Worm (Caenorhabditis elegans): ENCODE measurements around the gene ant-1.1.

DNA sequence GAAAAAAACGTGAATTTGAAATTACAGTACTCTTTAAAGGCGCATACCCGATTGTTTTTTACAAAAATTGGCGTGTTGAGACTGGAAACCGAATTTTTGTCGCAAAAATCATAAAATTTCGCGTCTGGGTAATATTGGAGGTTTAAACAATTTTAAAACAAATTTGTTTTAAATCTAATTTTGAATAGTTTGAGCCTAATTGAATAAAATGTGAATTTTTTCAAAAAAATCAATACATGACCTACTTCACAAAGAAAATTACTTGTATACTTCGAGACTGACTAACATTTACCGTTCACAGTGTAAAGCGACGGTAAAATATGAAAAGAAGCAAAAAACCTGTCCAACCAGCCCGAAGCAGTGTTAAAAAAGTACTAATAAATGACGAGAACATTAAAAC is 5.7 kb upstream of the ant-1.1 start:
- TF ChIP-seq him-1 (tag; optimal IDR thresholded peaks at IDR 0.05), result no peak
- TF ChIP-seq cebp-1 (GFP tag; IDR thresholded peaks at IDR 0.05), result no peak
- TF ChIP-seq cebp-1 (tag; optimal IDR thresholded peaks at IDR 0.05), result no peak
- no peak for TF ChIP-seq ztf-26 (tag; optimal IDR thresholded peaks at IDR 0.05)
- TF ChIP-seq Y79H2A.3 (GFP tag; conservative IDR thresholded peaks at IDR 0.05), result no peak
- TF ChIP-seq lag-1 (GFP tag; IDR thresholded peaks at IDR 0.05), result no peak
- TF ChIP-seq unc-62 (GFP tag; optimal IDR thresholded peaks at IDR 0.05), result no peak
